Worm (Caenorhabditis elegans): ENCODE data around the gene dpy-31.

- TF ChIP-seq nhr-28 (tag; optimal IDR thresholded peaks at IDR 0.05) (no peak), hpl-2 (GFP tag; optimal IDR thresholded peaks at IDR 0.05) (no peak), vab-15 (tag; optimal IDR thresholded peaks at IDR 0.05) (no peak), zag-1 (tag; optimal IDR thresholded peaks at IDR 0.05) (no peak)
Observed at ce11 chrIII:7170090-7170489, 31.9 kb upstream of the dpy-31 start.

Measured in whole organism, L1 larva.